Fruit fly (Drosophila melanogaster) whole organism, adult: Measurements from ENCODE around the gene RabGGTa.

Experiments
- CG5204 ChIP-seq: fragments of 200-800 bp; sonication (Bioruptor generic); optimal IDR thresholded peaks from 2 replicates; lab custom pipeline; 2016; ENCODE audit warnings: missing biosample characterization, missing genetic modification characterization
- Hr96 ChIP-seq: fragments of 200-800 bp; sonication (Bioruptor generic); optimal IDR thresholded peaks from 2 replicates; lab custom pipeline; 2016; ENCODE audit warnings: missing biosample characterization, missing genetic modification characterization

dm6 chr3R:5122266-5123096 is 5.4 kb upstream of the RabGGTa start:
- no peak for TF ChIP-seq CG5204 (GFP tag; lab: Kevin White, UChicago)
- no peak for TF ChIP-seq Hr96
